Worm (Caenorhabditis elegans) whole organism, L2 larva: Measurements from ENCODE around the gene F21D5.5.

ENCODE experiments used
- ZK546.5 ChIP-seq: sonication (generic microtip); optimal IDR thresholded peaks from 2 replicates; lab custom pipeline; 2017; ENCODE audit warnings: missing biosample characterization, missing genetic modification characterization
- alr-1 ChIP-seq: fragments of 150-350 bp; optimal IDR thresholded peaks from 2 replicates; lab custom pipeline; 2014; ENCODE audit warnings: missing biosample characterization, missing genetic modification characterization
- ama-1 ChIP-seq: fragments of 150-350 bp; optimal IDR thresholded peaks from 2 replicates; lab custom pipeline; 2018; ENCODE audit warnings: inconsistent platforms
- blmp-1 ChIP-seq: sonication (generic microtip); optimal IDR thresholded peaks from 2 replicates; lab custom pipeline; 2017; ENCODE audit warnings: missing genetic modification characterization, mild to moderate bottlenecking, missing compliant biosample characterization, antibody characterized with exemption, moderate library complexity; ENCODE audit not compliant: insufficient read depth
- ceh-82 ChIP-seq: fragments of 150-350 bp; optimal IDR thresholded peaks from 2 replicates; lab custom pipeline; 2014; ENCODE audit warnings: missing biosample characterization, missing genetic modification characterization
- mab-5 ChIP-seq: fragments of 150-350 bp; optimal IDR thresholded peaks from 2 replicates; lab custom pipeline; 2014; ENCODE audit warnings: missing biosample characterization, missing genetic modification characterization
- nhr-25 ChIP-seq: fragments of 150-350 bp; sonication (generic microtip); optimal IDR thresholded peaks from 3 replicates; lab custom pipeline; 2014; ENCODE audit warnings: missing biosample characterization, missing genetic modification characterization
- peb-1 ChIP-seq: fragments of 150-350 bp; optimal IDR thresholded peaks from 2 replicates; lab custom pipeline; 2014; ENCODE audit warnings: missing biosample characterization, missing genetic modification characterization
- skn-1 ChIP-seq: sonication (generic microtip); optimal IDR thresholded peaks from 2 replicates; lab custom pipeline; 2017; ENCODE audit warnings: missing biosample characterization, missing genetic modification characterization
- sma-3 ChIP-seq: sonication (generic microtip); optimal IDR thresholded peaks from 2 replicates; lab custom pipeline; 2016; ENCODE audit warnings: missing genetic modification reagents, missing genetic modification characterization, missing compliant biosample characterization
- unc-39 ChIP-seq: fragments of 150-350 bp; optimal IDR thresholded peaks from 2 replicates; lab custom pipeline; 2014; ENCODE audit warnings: missing biosample characterization, missing genetic modification characterization

- TF ChIP-seq blmp-1 (tag; lab: Kevin White, UChicago) (no peak), skn-1 (tag; lab: Kevin White, UChicago) (no peak), peb-1 (tag; lab: Kevin White, UChicago) (no peak), nhr-25 (tag; lab: Kevin White, UChicago) (no peak), unc-39 (tag; lab: Kevin White, UChicago) (no peak), ama-1 (no peak), ceh-82 (tag; lab: Kevin White, UChicago) (no peak), alr-1 (tag; lab: Kevin White, UChicago) (no peak), ZK546.5 (tag; lab: Kevin White, UChicago) (no peak), sma-3 (GFP tag; lab: Kevin White, UChicago) (no peak), mab-5 (tag; lab: Kevin White, UChicago) (no peak)
Measured at ce11 chrIV:8722801-8723200, 16.4 kb downstream of the F21D5.5 start.
